Worm (Caenorhabditis elegans): ENCODE data around the gene nhr-40.

- no peak for TF ChIP-seq aha-1 (tag; optimal IDR thresholded peaks at IDR 0.05)
- no peak for TF ChIP-seq C04F5.9 (tag; optimal IDR thresholded peaks at IDR 0.05)
- TF ChIP-seq nhr-11 (tag; optimal IDR thresholded peaks at IDR 0.05), result no peak
- TF ChIP-seq egl-27 (tag; optimal IDR thresholded peaks at IDR 0.05), result no peak
- TF ChIP-seq jun-1 (tag; optimal IDR thresholded peaks at IDR 0.05), result no peak
- TF ChIP-seq ama-1 (optimal IDR thresholded peaks at IDR 0.05), result no peak
- TF ChIP-seq mep-1 (tag; optimal IDR thresholded peaks at IDR 0.05), result no peak
- TF ChIP-seq snu-23 (GFP tag; optimal IDR thresholded peaks at IDR 0.05), result peak; percentile 3
Observed at ce11 chrX:2583135-2583683, 10.6 kb upstream of the nhr-40 start.

Data from whole organism, L1 larva.